Fruit fly (Drosophila melanogaster): ENCODE results near the gene Tpr2.

Gene Tpr2

DNA sequence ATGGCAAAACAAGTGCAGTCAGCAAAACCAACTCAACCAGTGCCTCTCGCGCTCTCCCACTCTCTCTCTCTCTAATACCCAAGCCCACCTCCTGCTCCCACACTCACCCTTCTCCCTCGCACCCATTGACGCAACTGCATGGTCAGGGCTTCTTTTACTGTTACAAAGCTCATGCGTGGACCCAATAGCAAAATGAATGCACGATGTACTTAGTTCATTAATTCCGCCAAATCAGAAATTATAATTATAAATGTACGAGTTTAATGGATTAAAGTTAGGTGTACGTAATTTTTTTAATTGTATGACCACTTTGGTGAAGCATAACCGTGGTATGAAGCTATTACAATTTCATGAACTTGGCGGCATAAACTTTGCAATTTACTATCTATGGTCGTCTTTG is 54.4 kb downstream of the Tpr2 start:
- TF ChIP-seq CG8478 (optimal IDR thresholded peaks at IDR 0.05) (no peak), CTCF (optimal IDR thresholded peaks at IDR 0.05) (no peak)

DNA sequence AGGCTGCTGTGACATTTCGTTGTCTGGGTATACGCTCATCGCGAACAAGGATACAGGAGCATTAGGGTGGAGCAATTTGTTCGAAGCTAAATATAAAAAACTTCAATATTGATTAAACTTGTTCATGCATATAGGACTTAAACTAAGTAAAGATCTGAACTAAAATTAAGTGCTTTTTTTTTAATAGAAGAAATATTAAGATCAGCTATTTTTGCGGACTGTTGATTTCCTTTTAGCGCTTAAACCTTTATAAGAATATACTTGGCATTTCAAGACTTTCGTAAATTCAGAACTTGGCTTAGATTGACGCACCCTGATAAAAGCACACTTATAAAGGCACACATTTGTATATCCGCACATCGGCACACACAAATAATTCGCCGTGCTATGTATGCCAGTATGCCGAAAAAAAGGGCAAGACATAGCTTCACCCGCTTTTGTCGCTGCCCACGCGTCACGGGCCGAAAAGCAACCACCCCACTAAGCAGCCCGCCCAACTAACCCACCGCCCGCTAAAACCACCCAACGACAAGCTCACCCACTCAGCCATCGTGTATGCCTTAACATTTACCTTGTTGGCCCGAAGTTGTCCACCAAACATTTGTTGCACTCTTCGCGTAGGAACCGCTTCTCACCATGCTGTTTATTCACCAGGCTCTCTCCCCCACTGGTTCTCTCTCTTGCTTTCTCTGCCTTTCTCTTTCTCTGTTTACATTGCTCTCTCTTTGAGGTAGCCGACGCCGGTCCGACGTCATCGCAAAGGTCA is 56.5 kb downstream of the Tpr2 start:
- no peak for TF ChIP-seq CG8478 (optimal IDR thresholded peaks at IDR 0.05)
- no peak for TF ChIP-seq CTCF (optimal IDR thresholded peaks at IDR 0.05)

DNA sequence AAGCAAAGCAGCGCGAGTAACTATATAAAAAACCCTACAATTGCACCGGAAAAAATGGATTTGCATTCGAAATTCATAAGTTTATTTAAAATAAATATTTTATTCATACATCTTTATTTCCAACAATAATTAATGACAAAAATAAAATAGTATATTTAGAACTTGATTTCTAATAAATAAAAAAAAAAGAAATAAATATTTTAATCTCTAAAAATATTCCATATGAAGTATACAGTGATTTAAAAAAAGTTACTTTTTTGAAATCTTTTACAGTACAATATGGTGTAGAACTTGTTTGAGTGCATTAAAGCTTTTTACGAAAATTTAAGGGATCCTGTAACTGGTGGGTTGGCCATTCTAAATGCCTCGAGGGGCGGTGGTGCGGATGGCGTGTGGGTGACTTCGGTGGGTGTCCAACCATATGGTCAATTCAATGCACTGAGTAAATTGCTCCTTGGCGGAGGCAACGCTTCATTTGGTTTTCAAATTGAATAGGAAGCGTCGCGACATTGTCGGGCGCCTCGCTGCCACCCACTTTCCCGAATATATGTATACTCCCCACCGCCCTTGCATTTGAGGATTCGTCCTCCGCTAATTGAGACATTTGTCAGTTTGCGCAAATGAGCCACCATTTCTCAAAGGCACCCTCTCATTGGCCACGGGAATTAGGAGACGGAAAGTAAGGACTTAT is 57.2 kb downstream of the Tpr2 start:
- no peak for TF ChIP-seq CTCF (optimal IDR thresholded peaks at IDR 0.05)
- TF ChIP-seq CG8478 (optimal IDR thresholded peaks at IDR 0.05): no peak

DNA sequence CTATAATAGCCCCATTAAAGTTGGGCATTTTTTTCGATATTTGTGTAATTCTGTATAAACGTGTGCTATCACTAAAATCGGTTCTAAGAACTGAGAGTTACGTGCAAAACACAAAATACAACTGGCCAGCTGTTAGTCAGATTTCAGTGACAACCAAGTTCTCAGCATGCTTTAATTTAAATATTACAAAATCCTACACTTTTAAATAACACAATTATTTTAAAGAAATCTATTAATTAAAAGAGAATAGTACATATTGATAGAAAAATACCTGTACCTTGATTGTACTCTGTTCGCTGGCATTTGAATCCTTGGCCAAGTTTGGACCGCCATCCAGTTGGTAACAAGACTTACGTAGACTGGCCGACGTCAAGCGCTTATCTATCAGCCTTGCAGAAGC is 58.5 kb downstream of the Tpr2 start, which contains the start of gene CG5968:
Gene CG5968, minus strand, starts transcription at position 101 of the 400 bp plus-strand sequence.
- TF ChIP-seq CG8478 (optimal IDR thresholded peaks at IDR 0.05) (no peak), CTCF (optimal IDR thresholded peaks at IDR 0.05) (no peak)
